Worm (Caenorhabditis elegans): ENCODE results near the gene spsb-2.

ce11 chrII:15196433-15196832 is 33.7 kb upstream of the spsb-2 start, which contains the start of gene spsb-1:
- TF ChIP-seq ztf-29 (GFP tag; IDR thresholded peaks at IDR 0.05) (no peak), flt-1 (GFP tag; IDR thresholded peaks at IDR 0.05) (no peak), ztf-23 (GFP tag; IDR thresholded peaks at IDR 0.05) (no peak), med-1 (GFP tag; optimal IDR thresholded peaks at IDR 0.05; ENCODE audit: insufficient read depth) (no peak), ref-1 (GFP tag; conservative IDR thresholded peaks at IDR 0.05) (no peak), T22C8.4 (GFP tag; IDR thresholded peaks at IDR 0.05) (no peak), cog-1 (tag; optimal IDR thresholded peaks at IDR 0.05) (no peak), klf-2 (GFP tag; conservative IDR thresholded peaks at IDR 0.05) (no peak), tab-1 (GFP tag; IDR thresholded peaks at IDR 0.05) (no peak)

Data from whole organism, midembryonic.